Worm (Caenorhabditis elegans) whole organism, L3 larva: ENCODE measurements around the gene unc-16.

ENCODE experiments used
- R02D3.7 ChIP-seq: fragments of 150-350 bp; optimal IDR thresholded peaks from 2 replicates; lab custom pipeline; 2014; ENCODE audit warnings: missing biosample characterization, missing genetic modification characterization
- ama-1 ChIP-seq: fragments of 150-350 bp; optimal IDR thresholded peaks from 2 replicates; lab custom pipeline; 2018
- ceh-28 ChIP-seq: fragments of 150-350 bp; optimal IDR thresholded peaks from 2 replicates; lab custom pipeline; 2014; ENCODE audit warnings: missing biosample characterization, missing genetic modification reagents, missing genetic modification characterization
- ceh-82 ChIP-seq: fragments of 150-350 bp; optimal IDR thresholded peaks from 2 replicates; lab custom pipeline; 2014; ENCODE audit warnings: missing biosample characterization, missing genetic modification characterization
- ceh-9 ChIP-seq: sonication (generic microtip); optimal IDR thresholded peaks from 2 replicates; lab custom pipeline; 2018; ENCODE audit warnings: missing biosample characterization, missing genetic modification characterization
- daf-12 ChIP-seq: fragments of 150-350 bp; optimal IDR thresholded peaks from 2 replicates; lab custom pipeline; 2014; ENCODE audit warnings: missing biosample characterization, missing genetic modification reagents, missing genetic modification characterization
- elt-1 ChIP-seq: fragments of 150-350 bp; optimal IDR thresholded peaks from 2 replicates; lab custom pipeline; 2014; ENCODE audit warnings: missing biosample characterization, missing genetic modification characterization
- elt-2 ChIP-seq: sonication (generic microtip); optimal IDR thresholded peaks from 2 replicates; lab custom pipeline; 2016; ENCODE audit warnings: missing genetic modification reagents, mild to moderate bottlenecking, missing genetic modification characterization, missing compliant biosample characterization
- eor-1 ChIP-seq, 2 experiments: fragments of 150-350 bp; optimal IDR thresholded peaks; 2 replicates each; lab custom pipeline; 2014 to 2018; ENCODE audit warnings: missing biosample characterization in 2 of 2, missing genetic modification characterization in 2 of 2
- fkh-10 ChIP-seq: sonication (generic microtip); optimal IDR thresholded peaks from 2 replicates; lab custom pipeline; 2017; ENCODE audit warnings: missing biosample characterization, missing genetic modification reagents, missing genetic modification characterization
- fkh-2 ChIP-seq: fragments of 150-350 bp; optimal IDR thresholded peaks from 2 replicates; lab custom pipeline; 2014; ENCODE audit warnings: missing biosample characterization, missing genetic modification reagents, missing genetic modification characterization
- fos-1 ChIP-seq: fragments of 150-350 bp; optimal IDR thresholded peaks from 2 replicates; lab custom pipeline; 2014; ENCODE audit warnings: missing biosample characterization, missing genetic modification characterization
- jun-1 ChIP-seq: fragments of 150-350 bp; optimal IDR thresholded peaks from 2 replicates; lab custom pipeline; 2014; ENCODE audit warnings: missing biosample characterization, missing genetic modification reagents, missing genetic modification characterization
- lin-15B ChIP-seq: fragments of 150-350 bp; optimal IDR thresholded peaks from 2 replicates; lab custom pipeline; 2014; ENCODE audit warnings: missing biosample characterization, missing genetic modification characterization
- lin-39 ChIP-seq: fragments of 150-350 bp; optimal IDR thresholded peaks from 2 replicates; lab custom pipeline; 2018; ENCODE audit warnings: missing biosample characterization, missing genetic modification reagents, missing genetic modification characterization
- lsy-12 ChIP-seq: sonication (generic microtip); optimal IDR thresholded peaks from 2 replicates; lab custom pipeline; 2016; ENCODE audit warnings: mild to moderate bottlenecking, missing genetic modification characterization, missing compliant biosample characterization
- mdl-1 ChIP-seq: fragments of 150-350 bp; optimal IDR thresholded peaks from 2 replicates; lab custom pipeline; 2014; ENCODE audit warnings: missing biosample characterization, missing genetic modification characterization
- mml-1 ChIP-seq: fragments of 150-350 bp; sonication (generic microtip); optimal IDR thresholded peaks from 3 replicates; lab custom pipeline; 2014; ENCODE audit warnings: missing biosample characterization, missing genetic modification characterization
- nfya-1 ChIP-seq: sonication (generic microtip); optimal IDR thresholded peaks from 2 replicates; lab custom pipeline; 2017; ENCODE audit warnings: missing genetic modification characterization, mild to moderate bottlenecking, missing compliant biosample characterization, antibody characterized with exemption, moderate library complexity; ENCODE audit not compliant: insufficient read depth
- nhr-11 ChIP-seq: fragments of 150-350 bp; optimal IDR thresholded peaks from 2 replicates; lab custom pipeline; 2014; ENCODE audit warnings: missing biosample characterization, missing genetic modification characterization
- nhr-12 ChIP-seq: fragments of 150-350 bp; optimal IDR thresholded peaks from 2 replicates; lab custom pipeline; 2014; ENCODE audit warnings: missing biosample characterization, missing genetic modification characterization
- nhr-237 ChIP-seq: fragments of 150-350 bp; optimal IDR thresholded peaks from 2 replicates; lab custom pipeline; 2014; ENCODE audit warnings: missing biosample characterization, missing genetic modification characterization
- nhr-25 ChIP-seq: sonication (generic microtip); optimal IDR thresholded peaks from 2 replicates; lab custom pipeline; 2017; ENCODE audit warnings: missing biosample characterization, missing genetic modification characterization
- nhr-28 ChIP-seq: fragments of 150-350 bp; optimal IDR thresholded peaks from 2 replicates; lab custom pipeline; 2014; ENCODE audit warnings: missing biosample characterization, missing genetic modification characterization
- nhr-43 ChIP-seq: sonication (generic microtip); optimal IDR thresholded peaks from 2 replicates; lab custom pipeline; 2016; ENCODE audit warnings: mild to moderate bottlenecking, missing genetic modification characterization, missing compliant biosample characterization; ENCODE audit not compliant: poor library complexity, severe bottlenecking
- nhr-67 ChIP-seq: fragments of 150-350 bp; optimal IDR thresholded peaks from 2 replicates; lab custom pipeline; 2014; ENCODE audit warnings: missing biosample characterization, missing genetic modification characterization
- nhr-76 ChIP-seq: fragments of 150-350 bp; sonication (generic microtip); optimal IDR thresholded peaks from 5 replicates; lab custom pipeline; 2014; ENCODE audit warnings: missing biosample characterization, missing genetic modification characterization
- nhr-77 ChIP-seq: fragments of 150-350 bp; optimal IDR thresholded peaks from 2 replicates; lab custom pipeline; 2014; ENCODE audit warnings: missing biosample characterization, missing genetic modification characterization
- pha-4 ChIP-seq: fragments of 150-350 bp; optimal IDR thresholded peaks from 2 replicates; lab custom pipeline; 2014; ENCODE audit warnings: missing biosample characterization, missing genetic modification reagents, missing genetic modification characterization
- pqm-1 ChIP-seq: fragments of 150-350 bp; optimal IDR thresholded peaks from 2 replicates; lab custom pipeline; 2017; ENCODE audit warnings: missing biosample characterization, missing genetic modification characterization, inconsistent platforms
- skn-1 ChIP-seq: fragments of 150-350 bp; optimal IDR thresholded peaks from 2 replicates; lab custom pipeline; 2014; ENCODE audit warnings: missing biosample characterization, missing genetic modification characterization
- snpc-4 ChIP-seq: fragments of 150-350 bp; optimal IDR thresholded peaks from 2 replicates; lab custom pipeline; 2014; ENCODE audit warnings: missing biosample characterization, missing genetic modification characterization
- tbx-2 ChIP-seq: sonication (generic microtip); optimal IDR thresholded peaks from 2 replicates; lab custom pipeline; 2016; ENCODE audit warnings: mild to moderate bottlenecking, missing genetic modification characterization, missing compliant biosample characterization
- unc-62 ChIP-seq: fragments of 150-350 bp; sonication (generic microtip); optimal IDR thresholded peaks from 4 replicates; lab custom pipeline; 2014; ENCODE audit warnings: missing biosample characterization, missing genetic modification reagents, missing genetic modification characterization
- zag-1 ChIP-seq: fragments of 150-350 bp; optimal IDR thresholded peaks from 2 replicates; lab custom pipeline; 2014; ENCODE audit warnings: missing biosample characterization, missing genetic modification characterization
- ztf-11 ChIP-seq: fragments of 150-350 bp; optimal IDR thresholded peaks from 2 replicates; lab custom pipeline; 2014; ENCODE audit warnings: missing biosample characterization, missing genetic modification characterization

The unc-16 gene

DNA sequence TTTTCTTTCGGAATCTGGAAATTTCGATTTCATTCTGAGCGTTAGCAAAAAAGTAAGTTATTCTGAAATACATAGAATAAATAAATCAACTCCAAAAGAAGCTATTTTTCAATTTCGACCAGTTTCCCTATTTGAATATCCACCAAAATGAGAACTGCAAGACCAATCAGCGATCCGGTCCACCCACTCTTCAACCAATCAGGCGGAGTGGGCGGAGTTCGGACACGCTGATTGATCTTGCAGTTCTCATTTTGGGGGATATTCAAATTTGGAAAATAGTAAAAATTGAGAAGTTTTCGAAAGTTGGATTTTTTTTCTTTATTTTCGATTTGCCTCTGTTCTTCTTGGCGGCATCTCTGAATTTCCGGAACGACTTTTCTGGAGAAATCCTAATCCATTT is 24.8 kb downstream of the unc-16 start:
- TF ChIP-seq nfya-1 (tag; lab: Kevin White, UChicago) (peak; percentile 100), lin-15B (tag; lab: Kevin White, UChicago) (peak; percentile 45), elt-1 (tag; lab: Kevin White, UChicago) (no peak), ama-1 (no peak), nhr-43 (tag; lab: Kevin White, UChicago) (no peak)

DNA sequence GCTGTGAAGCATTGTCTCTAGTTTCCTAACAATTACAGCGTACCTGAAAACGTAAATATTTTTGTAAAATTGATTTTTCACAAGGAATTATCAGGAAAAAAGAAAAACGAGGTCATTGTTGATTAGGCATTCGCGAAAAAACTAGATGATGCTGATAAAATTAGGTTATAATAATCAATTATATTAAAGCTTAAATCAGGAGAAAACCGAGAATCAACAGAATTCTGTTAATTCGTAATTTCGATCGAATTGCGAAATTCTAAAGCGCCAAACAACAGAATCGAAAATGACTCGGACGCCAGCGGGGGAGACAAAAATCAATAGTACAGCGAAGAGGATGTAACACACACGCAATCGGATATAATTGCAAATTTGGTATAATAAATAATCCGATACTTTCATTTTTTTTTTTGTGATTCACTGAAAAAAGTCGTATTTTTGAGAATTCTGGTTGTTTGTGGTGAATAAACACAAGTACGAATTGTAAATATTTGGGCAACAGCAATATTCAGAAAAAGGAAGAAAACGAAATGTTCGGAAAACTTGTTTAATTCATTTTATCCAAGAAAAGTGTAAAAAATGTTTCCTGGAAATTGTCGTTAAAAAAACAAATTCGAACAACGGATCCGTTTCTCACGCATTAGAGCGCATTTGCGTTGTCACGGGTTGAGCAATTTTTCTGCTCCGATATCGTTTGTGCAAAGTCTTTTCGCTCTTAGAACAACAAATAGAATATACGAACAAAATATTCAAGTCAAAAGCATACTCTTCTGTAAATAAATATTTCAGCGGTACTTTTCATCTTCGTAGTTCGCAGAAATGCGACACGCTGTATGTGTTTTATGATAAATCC is 34.2 kb downstream of the unc-16 start, which contains the start of gene ced-7:
ced-7 (minus strand) TSS at position 51 of the 853 bp plus-strand sequence.
- peak; percentile 12 for TF ChIP-seq ceh-28 (tag; lab: Kevin White, UChicago)
- peak; percentile 46 for TF ChIP-seq nfya-1 (tag; lab: Kevin White, UChicago)
- no peak for TF ChIP-seq nhr-76 (tag; lab: Kevin White, UChicago)
- TF ChIP-seq lin-15B (tag; lab: Kevin White, UChicago), result peak; percentile 67
- TF ChIP-seq snpc-4 (tag; lab: Kevin White, UChicago), result peak; percentile 27
- peak; percentile 19 for TF ChIP-seq pha-4
- no peak for TF ChIP-seq eor-1 (tag; optimal IDR thresholded peaks at IDR 0.05; lab: Kevin White, UChicago)
- TF ChIP-seq lin-39 (tag; lab: Kevin White, UChicago), result peak; percentile 22

DNA sequence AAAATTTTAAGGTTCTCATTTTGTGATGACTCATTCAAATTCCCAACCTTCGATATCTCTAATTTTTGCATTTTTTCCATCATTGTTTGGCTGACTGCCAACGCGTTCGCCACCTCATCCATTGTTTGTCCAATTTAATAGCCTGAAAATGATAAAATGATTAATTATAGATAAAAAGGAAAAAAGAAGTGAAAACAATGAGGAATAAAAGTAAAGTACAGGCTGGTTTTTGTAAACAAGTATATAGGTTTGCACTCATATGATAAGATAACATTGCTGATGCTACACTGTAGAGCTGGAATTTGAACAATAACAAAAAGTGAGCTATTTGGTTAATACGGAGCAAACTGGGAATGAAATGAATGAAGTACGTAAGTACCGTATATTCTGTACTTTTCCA is 36.2 kb downstream of the unc-16 start, which contains the start of gene C48B4.3:
C48B4.3 (minus strand) TSS at position 149 of the 400 bp plus-strand sequence.
- TF ChIP-seq elt-1 (tag; lab: Kevin White, UChicago) (no peak), nfya-1 (tag; lab: Kevin White, UChicago) (no peak), nhr-77 (no peak), ztf-11 (no peak), nhr-237 (tag; lab: Kevin White, UChicago) (no peak), lsy-12 (no peak), daf-12 (tag; lab: Kevin White, UChicago) (no peak), lin-39 (tag; lab: Kevin White, UChicago) (no peak), skn-1 (no peak), nhr-76 (tag; lab: Kevin White, UChicago) (no peak), ceh-9 (tag; lab: Kevin White, UChicago) (no peak), mml-1 (tag; lab: Kevin White, UChicago) (no peak), jun-1 (tag; lab: Kevin White, UChicago) (peak; percentile 42), nhr-28 (tag; lab: Kevin White, UChicago) (no peak), mdl-1 (tag; lab: Kevin White, UChicago) (no peak), ceh-82 (tag; lab: Kevin White, UChicago) (no peak), fkh-10 (GFP tag; lab: Kevin White, UChicago) (no peak), fos-1 (no peak), ama-1 (no peak), nhr-11 (tag; lab: Kevin White, UChicago) (no peak), fkh-2 (no peak), pqm-1 (tag; lab: Kevin White, UChicago) (peak; percentile 92), unc-62 (GFP tag; lab: Kevin White, UChicago) (no peak), zag-1 (tag; lab: Kevin White, UChicago) (no peak), tbx-2 (tag; lab: Kevin White, UChicago) (no peak), nhr-12 (tag; lab: Kevin White, UChicago) (no peak), elt-2 (tag; lab: Kevin White, UChicago) (peak; percentile 59), pha-4 (peak; percentile 65), nhr-25 (tag; lab: Kevin White, UChicago) (no peak)

DNA sequence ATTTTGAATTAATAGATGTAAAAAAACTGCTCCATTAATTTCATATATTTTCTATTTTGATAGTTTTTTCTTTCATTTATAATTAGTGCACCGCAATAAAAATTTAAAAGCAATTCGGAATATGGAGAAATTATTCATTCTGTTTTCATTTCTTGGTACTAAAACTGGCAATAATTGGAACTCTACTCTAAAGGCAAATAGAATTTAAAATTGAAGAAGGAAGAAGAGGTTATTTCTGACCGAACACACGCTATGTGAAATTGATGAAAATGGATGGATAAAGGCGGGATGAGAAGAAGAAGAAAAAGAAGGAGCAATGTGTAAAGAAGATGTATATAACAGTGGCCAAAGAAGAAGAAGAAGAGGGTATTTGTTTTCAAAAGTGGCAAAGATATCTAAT is 37.2 kb downstream of the unc-16 start:
- TF ChIP-seq R02D3.7 (tag; lab: Kevin White, UChicago) (no peak), skn-1 (no peak), pha-4 (no peak), lin-39 (tag; lab: Kevin White, UChicago) (no peak), lsy-12 (no peak), nhr-43 (tag; lab: Kevin White, UChicago) (no peak), nhr-76 (tag; lab: Kevin White, UChicago) (no peak), nhr-67 (tag; lab: Kevin White, UChicago) (no peak), unc-62 (GFP tag; lab: Kevin White, UChicago) (no peak), fkh-2 (no peak)
- TF ChIP-seq, all 47 proteins: peak for 0
